Worm (Caenorhabditis elegans): ENCODE results near the gene aat-8.

ce11 chrIV:3833778-3834177 is 31.1 kb downstream of the aat-8 start:
- no peak for TF ChIP-seq ceh-6 (GFP tag; optimal IDR thresholded peaks at IDR 0.05)
- TF ChIP-seq ets-4 (tag; optimal IDR thresholded peaks at IDR 0.05): no peak
- TF ChIP-seq unc-42 (tag; optimal IDR thresholded peaks at IDR 0.05): no peak
- no peak for TF ChIP-seq madf-2 (tag; optimal IDR thresholded peaks at IDR 0.05)
- TF ChIP-seq unc-55 (GFP tag; optimal IDR thresholded peaks at IDR 0.05): no peak

Measured in whole organism, late embryonic.